Worm (Caenorhabditis elegans) whole organism, L2 larva: ENCODE data around the gene ZK1086.2.

Experiments used
- Y55F3AM.14 ChIP-seq: fragments of 200-800 bp; sonication (Bioruptor generic); optimal IDR thresholded peaks from 2 replicates; lab custom pipeline; 2018; ENCODE audit warnings: mild to moderate bottlenecking, missing genetic modification characterization, missing compliant biosample characterization
- aly-2 ChIP-seq: fragments of 150-350 bp; optimal IDR thresholded peaks from 2 replicates; lab custom pipeline; 2014; ENCODE audit warnings: missing biosample characterization, missing genetic modification characterization
- ama-1 ChIP-seq: fragments of 150-350 bp; optimal IDR thresholded peaks from 2 replicates; lab custom pipeline; 2018; ENCODE audit warnings: inconsistent platforms
- elt-3 ChIP-seq: sonication (generic microtip); optimal IDR thresholded peaks from 2 replicates; lab custom pipeline; 2017; ENCODE audit warnings: missing biosample characterization, missing genetic modification characterization
- lin-39 ChIP-seq: fragments of 150-350 bp; optimal IDR thresholded peaks from 2 replicates; lab custom pipeline; 2014; ENCODE audit warnings: missing biosample characterization, missing genetic modification reagents, missing genetic modification characterization
- unc-39 ChIP-seq: fragments of 150-350 bp; optimal IDR thresholded peaks from 2 replicates; lab custom pipeline; 2014; ENCODE audit warnings: missing biosample characterization, missing genetic modification characterization
- unc-62 ChIP-seq: fragments of 150-350 bp; optimal IDR thresholded peaks from 2 replicates; lab custom pipeline; 2014; ENCODE audit warnings: missing biosample characterization, missing genetic modification reagents, missing genetic modification characterization

DNA sequence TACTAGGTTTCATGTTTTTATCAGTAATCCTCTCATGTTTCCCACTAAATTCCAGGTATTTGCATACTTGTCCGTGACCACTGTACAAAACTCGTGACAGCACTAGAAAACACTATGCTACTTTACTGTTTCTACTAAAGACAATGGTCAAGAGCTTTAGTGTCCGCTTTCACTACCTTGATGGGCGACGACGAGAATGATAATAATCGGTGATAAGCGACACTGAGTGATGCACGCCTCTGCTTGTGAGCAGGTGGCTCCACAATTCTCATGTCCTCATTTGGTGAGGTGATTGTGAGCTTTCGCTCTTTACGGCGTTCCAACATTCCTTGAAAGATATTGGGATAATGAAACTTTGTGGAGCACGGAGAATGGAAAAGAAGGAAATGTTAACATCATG lies 9.8 kb upstream of the ZK1086.2 start:
- no peak for TF ChIP-seq aly-2 (tag; lab: Kevin White, UChicago)
- no peak for TF ChIP-seq unc-39 (tag; lab: Kevin White, UChicago)
- no peak for TF ChIP-seq ama-1 (lab: Kevin White, UChicago)
- TF ChIP-seq unc-62 (GFP tag; lab: Kevin White, UChicago), result no peak
- TF ChIP-seq lin-39 (tag; lab: Kevin White, UChicago), result no peak
- TF ChIP-seq elt-3 (tag; lab: Kevin White, UChicago), result no peak
- no peak for TF ChIP-seq Y55F3AM.14 (GFP tag; lab: Kevin White, UChicago)
